Fruit fly (Drosophila melanogaster): ENCODE measurements around the gene Es2.

The Es2 gene

DNA sequence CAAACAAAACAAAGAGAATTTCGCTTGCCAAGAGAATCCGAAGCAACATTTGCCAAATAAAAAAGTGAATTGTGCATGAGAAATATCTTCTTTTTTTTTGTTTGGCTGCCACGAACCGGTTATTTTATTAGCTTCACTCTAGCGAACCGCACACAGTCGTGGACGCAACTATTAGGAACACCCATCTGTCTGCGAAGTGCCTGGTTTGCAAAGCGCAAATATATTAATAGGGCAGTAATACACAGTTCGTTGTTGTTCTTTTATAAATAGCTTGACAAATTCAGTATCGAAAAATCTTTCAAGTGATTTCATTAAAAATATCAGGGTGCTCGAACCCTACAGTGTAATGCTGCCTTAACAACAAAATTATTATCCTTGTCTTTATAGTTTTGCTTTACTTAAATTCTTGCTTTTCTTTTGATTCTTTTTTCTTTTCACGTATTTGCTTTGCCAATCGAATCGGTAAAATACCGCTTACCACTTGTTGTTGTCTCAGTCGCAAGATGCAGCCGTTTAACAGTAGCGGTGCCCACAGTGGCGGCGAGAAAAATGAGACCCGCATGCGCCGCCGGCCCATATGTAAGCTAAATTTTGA, 30.3 kb downstream of the Es2 start (continued):
- no peak for TF ChIP-seq CG11398 (GFP tag; optimal IDR thresholded peaks at IDR 0.05)
- no peak for TF ChIP-seq crol (GFP tag; IDR thresholded peaks at IDR 0.05)
- TF ChIP-seq pum (GFP tag; optimal IDR thresholded peaks at IDR 0.05): peak; percentile 4
- peak; percentile 41 for TF ChIP-seq Vsx1 (GFP tag; optimal IDR thresholded peaks at IDR 0.05)
- no peak for TF ChIP-seq tap (tag; optimal IDR thresholded peaks at IDR 0.05)
- no peak for TF ChIP-seq CG8359 (GFP tag; optimal IDR thresholded peaks at IDR 0.05; ENCODE audit: borderline replicate concordance)
- no peak for TF ChIP-seq Dll (GFP tag; IDR thresholded peaks at IDR 0.05; ENCODE audit: partially characterized antibody)
- no peak for TF ChIP-seq amos (GFP tag; IDR thresholded peaks at IDR 0.05; ENCODE audit: partially characterized antibody)
- TF ChIP-seq klu (GFP tag; IDR thresholded peaks at IDR 0.05): no peak
- TF ChIP-seq Hmr (GFP tag; optimal IDR thresholded peaks at IDR 0.05): peak; percentile 13
- TF ChIP-seq dmrt11E (tag; optimal IDR thresholded peaks at IDR 0.05): no peak
- 0 out of 2 replicates have a peak, but pooled peaks have one; percentile 12 for TF ChIP-seq CG4360 (GFP tag; IDR thresholded peaks at IDR 0.05)
- TF ChIP-seq Rfx (GFP tag; IDR thresholded peaks at IDR 0.05): peak; percentile 34; the same call in 1 of the 2 replicates
- no peak for TF ChIP-seq Blimp-1 (GFP tag; optimal IDR thresholded peaks at IDR 0.05)
- no peak for TF ChIP-seq CG12659 (GFP tag; optimal IDR thresholded peaks at IDR 0.05)
- peak; percentile 15 for TF ChIP-seq nmo (GFP tag; optimal IDR thresholded peaks at IDR 0.05)
- TF ChIP-seq Hr3 (GFP tag; optimal IDR thresholded peaks at IDR 0.05): no peak
- no peak for TF ChIP-seq CG14014 (GFP tag; IDR thresholded peaks at IDR 0.05)
- no peak for TF ChIP-seq CG31365 (tag; optimal IDR thresholded peaks at IDR 0.05)
- no peak for TF ChIP-seq CG13287 (GFP tag; IDR thresholded peaks at IDR 0.05; ENCODE audit: partially characterized antibody)
- no peak for TF ChIP-seq Bgb (GFP tag; IDR thresholded peaks at IDR 0.05; ENCODE audit: partially characterized antibody)
- TF ChIP-seq dmrt99B (tag; optimal IDR thresholded peaks at IDR 0.05): peak; percentile 33
- peak; percentile 53; the same call in 1 of the 2 replicates for TF ChIP-seq slbo (GFP tag; IDR thresholded peaks at IDR 0.05)
- TF ChIP-seq en (GFP tag; optimal IDR thresholded peaks at IDR 0.05): no peak
- no peak for TF ChIP-seq E2f1 (GFP tag; IDR thresholded peaks at IDR 0.05)
- TF ChIP-seq tio (GFP tag; optimal IDR thresholded peaks at IDR 0.05): peak; percentile 38
- TF ChIP-seq kni (GFP tag; optimal IDR thresholded peaks at IDR 0.05): no peak
- TF ChIP-seq CG8478 (optimal IDR thresholded peaks at IDR 0.05): no peak
- no peak for TF ChIP-seq fd64A (GFP tag; optimal IDR thresholded peaks at IDR 0.05)
- peak; percentile 45 for TF ChIP-seq CG13775 (GFP tag; optimal IDR thresholded peaks at IDR 0.05)
- TF ChIP-seq CG18764 (GFP tag; optimal IDR thresholded peaks at IDR 0.05): no peak
- no peak for TF ChIP-seq Side (GFP tag; optimal IDR thresholded peaks at IDR 0.05)
- TF ChIP-seq pzg (GFP tag; optimal IDR thresholded peaks at IDR 0.05): no peak
- TF ChIP-seq CG12071 (GFP tag; optimal IDR thresholded peaks at IDR 0.05): no peak
- no peak for TF ChIP-seq CG1647 (GFP tag; optimal IDR thresholded peaks at IDR 0.05)
- TF ChIP-seq Scr (GFP tag; IDR thresholded peaks at IDR 0.05; ENCODE audit: partially characterized antibody): no peak
- peak; percentile 31; the same call in 1 of the 2 replicates for TF ChIP-seq Xrp1 (GFP tag; IDR thresholded peaks at IDR 0.05)
- TF ChIP-seq Doc2 (GFP tag; IDR thresholded peaks at IDR 0.05): no peak
- peak; percentile 31 to 35 for TF ChIP-seq dpn (GFP tag; optimal IDR thresholded peaks at IDR 0.05)
- no peak for TF ChIP-seq tx (GFP tag; optimal IDR thresholded peaks at IDR 0.05)
- peak; percentile 14 for TF ChIP-seq lab (GFP tag; optimal IDR thresholded peaks at IDR 0.05)
- peak; percentile 17 for TF ChIP-seq Sox100B (GFP tag; optimal IDR thresholded peaks at IDR 0.05)
- TF ChIP-seq CG10274 (GFP tag; optimal IDR thresholded peaks at IDR 0.05): peak; percentile 7
- no peak for TF ChIP-seq CG34224 (GFP tag; IDR thresholded peaks at IDR 0.05; ENCODE audit: partially characterized antibody)
- no peak for TF ChIP-seq rib (GFP tag; IDR thresholded peaks at IDR 0.05)
- peak; percentile 17 for TF ChIP-seq chn (GFP tag; optimal IDR thresholded peaks at IDR 0.05)
- TF ChIP-seq NFAT (GFP tag; IDR thresholded peaks at IDR 0.05): peak; percentile 31; the same call in 1 of the 2 replicates
- no peak for TF ChIP-seq hb (GFP tag; IDR thresholded peaks at IDR 0.05; ENCODE audit: partially characterized antibody)
- TF ChIP-seq CG15073 (GFP tag; optimal IDR thresholded peaks at IDR 0.05): peak; percentile 98
- no peak for TF ChIP-seq CG4854 (GFP tag; optimal IDR thresholded peaks at IDR 0.05)
